Worm (Caenorhabditis elegans): Measurements from ENCODE around the gene twk-35.

Gene twk-35

ce11 chrV:20875324-20875723 lies 12.5 kb downstream of the twk-35 start:
- TF ChIP-seq elt-2 (tag; optimal IDR thresholded peaks at IDR 0.05): no peak
- TF ChIP-seq sox-4 (tag; optimal IDR thresholded peaks at IDR 0.05): no peak
- TF ChIP-seq rnt-1 (tag; optimal IDR thresholded peaks at IDR 0.05): no peak
- no peak for TF ChIP-seq unc-62 (GFP tag; optimal IDR thresholded peaks at IDR 0.05)
- TF ChIP-seq nhr-20 (tag; optimal IDR thresholded peaks at IDR 0.05): no peak
- TF ChIP-seq lin-14 (GFP tag; optimal IDR thresholded peaks at IDR 0.05): no peak
- no peak for TF ChIP-seq C16A3.4 (tag; optimal IDR thresholded peaks at IDR 0.05)
- no peak for TF ChIP-seq skn-1 (tag; optimal IDR thresholded peaks at IDR 0.05)
- no peak for TF ChIP-seq pqm-1 (tag; optimal IDR thresholded peaks at IDR 0.05)
- TF ChIP-seq snpc-4 (tag; optimal IDR thresholded peaks at IDR 0.05): no peak
- no peak for TF ChIP-seq lir-3 (tag; optimal IDR thresholded peaks at IDR 0.05; ENCODE audit: poor library complexity)
- no peak for TF ChIP-seq ceh-82 (tag; optimal IDR thresholded peaks at IDR 0.05)

ce11 chrV:20879069-20879667 lies 16.4 kb downstream of the twk-35 start, which contains the start of gene unc-80:
TSS of gene unc-80 (plus strand) at chrV:20879601.
- TF ChIP-seq isw-1 (GFP tag; IDR thresholded peaks at IDR 0.05) (peak; percentile 20; the same call in 1 of the 2 replicates), dsc-1 (tag; optimal IDR thresholded peaks at IDR 0.05) (peak; percentile 37), irx-1 (tag; optimal IDR thresholded peaks at IDR 0.05) (peak; percentile 11), mdl-1 (tag; optimal IDR thresholded peaks at IDR 0.05) (no peak), lin-14 (GFP tag; optimal IDR thresholded peaks at IDR 0.05) (peak; percentile 91), lin-35 (GFP tag; optimal IDR thresholded peaks at IDR 0.05) (peak in 1 of 2 experiments; percentile 32), nhr-76 (tag; optimal IDR thresholded peaks at IDR 0.05) (no peak), mep-1 (tag; optimal IDR thresholded peaks at IDR 0.05) (peak; percentile 30), nhr-47 (tag; optimal IDR thresholded peaks at IDR 0.05) (peak; percentile 54), nhr-237 (tag; optimal IDR thresholded peaks at IDR 0.05) (no peak), fkh-8 (tag; optimal IDR thresholded peaks at IDR 0.05) (peak; percentile 25), lin-13 (GFP tag; optimal IDR thresholded peaks at IDR 0.05) (no peak), lsy-2 (tag; optimal IDR thresholded peaks at IDR 0.05) (peak in 1 of 2 experiments; percentile 69), efl-1 (optimal IDR thresholded peaks at IDR 0.05) (peak; percentile 41 to 42), efl-1 (GFP tag; optimal IDR thresholded peaks at IDR 0.05 in 1 of 2) (no peak), nhr-11 (tag; optimal IDR thresholded peaks at IDR 0.05) (no peak), unc-86 (tag; optimal IDR thresholded peaks at IDR 0.05) (peak; percentile 55), tbx-2 (tag; optimal IDR thresholded peaks at IDR 0.05) (peak; percentile 56), alr-1 (tag; optimal IDR thresholded peaks at IDR 0.05; ENCODE audit: borderline replicate concordance) (no peak), aly-2 (tag; optimal IDR thresholded peaks at IDR 0.05) (peak; percentile 37), mef-2 (tag; optimal IDR thresholded peaks at IDR 0.05) (no peak), blmp-1 (tag; optimal IDR thresholded peaks at IDR 0.05) (no peak), ceh-88 (GFP tag; IDR thresholded peaks at IDR 0.05) (no peak), swsn-7 (tag; optimal IDR thresholded peaks at IDR 0.05) (peak; percentile 56), lin-39 (tag; optimal IDR thresholded peaks at IDR 0.05) (no peak), fkh-4 (tag; optimal IDR thresholded peaks at IDR 0.05; ENCODE audit: borderline replicate concordance) (no peak), snpc-4 (tag; optimal IDR thresholded peaks at IDR 0.05) (peak; percentile 14), zag-1 (tag; optimal IDR thresholded peaks at IDR 0.05) (peak; percentile 47), rnt-1 (tag; optimal IDR thresholded peaks at IDR 0.05) (peak; percentile 30), lin-15B (tag; optimal IDR thresholded peaks at IDR 0.05) (peak; percentile 11), ceh-82 (tag; optimal IDR thresholded peaks at IDR 0.05) (peak; percentile 23 to 53 (median 31)), pqm-1 (tag; optimal IDR thresholded peaks at IDR 0.05) (no peak), mab-9 (GFP tag; IDR thresholded peaks at IDR 0.05) (no peak), C04F5.9 (tag; optimal IDR thresholded peaks at IDR 0.05) (no peak), xbp-1 (tag; optimal IDR thresholded peaks at IDR 0.05) (peak; percentile 17), dpl-1 (GFP tag; optimal IDR thresholded peaks at IDR 0.05) (peak in 1 of 3 experiments; percentile 23), skn-1 (tag; optimal IDR thresholded peaks at IDR 0.05) (peak; percentile 2), ztf-4 (tag; optimal IDR thresholded peaks at IDR 0.05) (peak; percentile 3), fkh-10 (GFP tag; optimal IDR thresholded peaks at IDR 0.05) (peak; percentile 41), snu-23 (GFP tag; optimal IDR thresholded peaks at IDR 0.05) (peak; percentile 56), unc-62 (GFP tag; optimal IDR thresholded peaks at IDR 0.05) (no peak), nhr-71 (tag; optimal IDR thresholded peaks at IDR 0.05) (peak; percentile 57), unc-130 (tag; optimal IDR thresholded peaks at IDR 0.05) (peak; percentile 19)

Data from whole organism, L1 larva.